Worm (Caenorhabditis elegans): Measurements from ENCODE around the gene W05E10.1.

ce11 chrV:11673746-11674365 lies 17.6 kb downstream of the W05E10.1 start:
- no peak for TF ChIP-seq R02D3.7 (tag; optimal IDR thresholded peaks at IDR 0.05)
- no peak for TF ChIP-seq T20F7.1 (GFP tag; optimal IDR thresholded peaks at IDR 0.05)
- no peak for TF ChIP-seq ceh-20 (GFP tag; IDR thresholded peaks at IDR 0.05)
- TF ChIP-seq hlh-30 (tag; optimal IDR thresholded peaks at IDR 0.05; ENCODE audit: insufficient read depth), result no peak
- no peak for TF ChIP-seq jun-1 (tag; optimal IDR thresholded peaks at IDR 0.05)
- TF ChIP-seq T26A8.4 (GFP tag; IDR thresholded peaks at IDR 0.05), result no peak

All from whole organism, L4 larva.